Fruit fly (Drosophila melanogaster): ENCODE data around the gene CG11694.

Gene CG11694

DNA sequence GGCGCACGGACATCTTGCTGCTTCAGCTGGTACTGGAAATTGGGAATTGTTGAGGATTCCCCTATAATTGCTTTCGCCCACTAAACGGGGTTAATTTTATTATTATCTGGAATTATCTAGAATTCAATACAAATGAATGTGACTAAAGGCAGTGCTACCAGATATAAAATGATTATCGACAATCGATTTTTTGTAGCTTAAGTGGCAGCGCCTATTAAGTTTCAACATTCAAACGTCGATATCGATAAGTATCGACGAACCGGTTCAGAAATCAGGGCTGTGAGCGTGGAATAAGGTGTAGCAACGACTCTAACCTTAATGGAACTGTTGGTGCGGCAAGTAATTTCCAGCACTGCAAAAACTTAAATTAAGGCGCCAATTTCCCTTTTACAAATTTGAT, 6.8 kb downstream of the CG11694 start, which contains the start of gene Sgt1 (continued):
- TF ChIP-seq Trl (optimal IDR thresholded peaks at IDR 0.05): no peak
- peak; percentile 63 for TF ChIP-seq Trl (GFP tag; optimal IDR thresholded peaks at IDR 0.05)
- TF ChIP-seq gce (GFP tag; IDR thresholded peaks at IDR 0.05): no peak
- TF ChIP-seq az2 (GFP tag; optimal IDR thresholded peaks at IDR 0.05): no peak
- TF ChIP-seq Hand (GFP tag; optimal IDR thresholded peaks at IDR 0.05): no peak
- no peak for TF ChIP-seq slou (GFP tag; optimal IDR thresholded peaks at IDR 0.05)
- peak; percentile 98 for TF ChIP-seq CG10267 (tag; optimal IDR thresholded peaks at IDR 0.05)
- no peak for TF ChIP-seq hkb (optimal IDR thresholded peaks at IDR 0.05)
- no peak for TF ChIP-seq hkb (GFP tag; IDR thresholded peaks at IDR 0.05)
- TF ChIP-seq Lhr (GFP tag; optimal IDR thresholded peaks at IDR 0.05): peak; percentile 95
- no peak for TF ChIP-seq CG6683 (GFP tag; optimal IDR thresholded peaks at IDR 0.05)
- TF ChIP-seq Atf6 (GFP tag; IDR thresholded peaks at IDR 0.05): no peak
- no peak for TF ChIP-seq fd64A (GFP tag; optimal IDR thresholded peaks at IDR 0.05)
- no peak for TF ChIP-seq ham (GFP tag; IDR thresholded peaks at IDR 0.05)
- no peak for TF ChIP-seq CG34422 (GFP tag; IDR thresholded peaks at IDR 0.05)
- no peak for TF ChIP-seq CkIIα-i1 (GFP tag; IDR thresholded peaks at IDR 0.05)
- TF ChIP-seq Sry-δ (GFP tag; optimal IDR thresholded peaks at IDR 0.05): peak; percentile 83
- TF ChIP-seq Usf (GFP tag; optimal IDR thresholded peaks at IDR 0.05): no peak
- peak; percentile 66; the same call in 1 of the 2 replicates for TF ChIP-seq NFAT (GFP tag; IDR thresholded peaks at IDR 0.05)
- no peak for TF ChIP-seq Ptx1 (GFP tag; IDR thresholded peaks at IDR 0.05)
- peak; percentile 100 for TF ChIP-seq E2f2 (GFP tag; IDR thresholded peaks at IDR 0.05)
- TF ChIP-seq H2.0 (GFP tag; IDR thresholded peaks at IDR 0.05): no peak
- peak; percentile 33 for TF ChIP-seq CG8944 (GFP tag; optimal IDR thresholded peaks at IDR 0.05)
- 0 out of 2 replicates have a peak, but pooled peaks have one; percentile 4 for TF ChIP-seq CG32532 (GFP tag; IDR thresholded peaks at IDR 0.05)
- no peak for TF ChIP-seq Deaf1 (tag; optimal IDR thresholded peaks at IDR 0.05)
- TF ChIP-seq sob (GFP tag; IDR thresholded peaks at IDR 0.05): peak; percentile 68
- TF ChIP-seq Taf1 (GFP tag; IDR thresholded peaks at IDR 0.05): no peak
- TF ChIP-seq jing (GFP tag; optimal IDR thresholded peaks at IDR 0.05): no peak
- peak; percentile 91 for TF ChIP-seq HLH4C (GFP tag; IDR thresholded peaks at IDR 0.05; ENCODE audit: partially characterized antibody)
- TF ChIP-seq ERR (GFP tag; optimal IDR thresholded peaks at IDR 0.05): peak; percentile 51
- no peak for TF ChIP-seq lab (GFP tag; optimal IDR thresholded peaks at IDR 0.05)
- peak; percentile 72 for TF ChIP-seq lilli (GFP tag; optimal IDR thresholded peaks at IDR 0.05)
- TF ChIP-seq CG4854 (GFP tag; optimal IDR thresholded peaks at IDR 0.05): peak; percentile 6
- peak; percentile 7 for TF ChIP-seq CG10147 (GFP tag; optimal IDR thresholded peaks at IDR 0.05)
- no peak for TF ChIP-seq CG1024 (GFP tag; IDR thresholded peaks at IDR 0.05)
- peak; percentile 39 for TF ChIP-seq CG7987 (GFP tag; optimal IDR thresholded peaks at IDR 0.05)
- peak; percentile 34 for TF ChIP-seq Mad (GFP tag; optimal IDR thresholded peaks at IDR 0.05)
- TF ChIP-seq CG8089 (GFP tag; optimal IDR thresholded peaks at IDR 0.05): no peak
- no peak for TF ChIP-seq unpg (GFP tag; optimal IDR thresholded peaks at IDR 0.05)
- TF ChIP-seq Atf-2 (GFP tag; optimal IDR thresholded peaks at IDR 0.05): no peak
- TF ChIP-seq CG2712 (tag; optimal IDR thresholded peaks at IDR 0.05): peak; percentile 56
- no peak for TF ChIP-seq CG7271 (tag; optimal IDR thresholded peaks at IDR 0.05)
- no peak for TF ChIP-seq cg (GFP tag; optimal IDR thresholded peaks at IDR 0.05)
- TF ChIP-seq gro (GFP tag; optimal IDR thresholded peaks at IDR 0.05): peak; percentile 79
- no peak for TF ChIP-seq pnt (GFP tag; optimal IDR thresholded peaks at IDR 0.05)
- TF ChIP-seq odd (GFP tag; optimal IDR thresholded peaks at IDR 0.05): no peak
- TF ChIP-seq CG4617 (GFP tag; optimal IDR thresholded peaks at IDR 0.05; ENCODE audit: borderline replicate concordance): peak; percentile 83
- peak; percentile 74 for TF ChIP-seq Rfx (GFP tag; IDR thresholded peaks at IDR 0.05)
- TF ChIP-seq B-H2 (GFP tag; optimal IDR thresholded peaks at IDR 0.05): peak; percentile 88
- TF ChIP-seq Dp (GFP tag; optimal IDR thresholded peaks at IDR 0.05): peak; percentile 100
- TF ChIP-seq CG4424 (GFP tag; optimal IDR thresholded peaks at IDR 0.05): no peak
- no peak for TF ChIP-seq NK7.1 (GFP tag; optimal IDR thresholded peaks at IDR 0.05)
- TF ChIP-seq CG15269 (tag; optimal IDR thresholded peaks at IDR 0.05): no peak

All from whole organism, embryonic.